Worm (Caenorhabditis elegans): ENCODE measurements around the gene maa-1.

Gene maa-1

ce11 chrIII:11780183-11780664, 42.1 kb downstream of the maa-1 start, which contains the start of gene C24H11.5:
Gene C24H11.5, plus strand, starts transcription at chrIII:11780233.
- TF ChIP-seq mes-2 (tag; optimal IDR thresholded peaks at IDR 0.05; ENCODE audit: poor library complexity, severe bottlenecking) (peak; percentile 26), R02D3.7 (tag; optimal IDR thresholded peaks at IDR 0.05) (no peak), nhr-76 (tag; optimal IDR thresholded peaks at IDR 0.05) (no peak), ztf-7 (tag; optimal IDR thresholded peaks at IDR 0.05) (no peak), unc-62 (GFP tag; optimal IDR thresholded peaks at IDR 0.05 in 1 of 2) (peak in 1 of 2 experiments; percentile 77), unc-62 (tag; optimal IDR thresholded peaks at IDR 0.05) (no peak)

- no peak for TF ChIP-seq ceh-28 (tag; optimal IDR thresholded peaks at IDR 0.05)
- TF ChIP-seq tra-1 (GFP tag; IDR thresholded peaks at IDR 0.05) = no peak
- TF ChIP-seq F49E8.2 (tag; optimal IDR thresholded peaks at IDR 0.05; ENCODE audit: borderline replicate concordance) = no peak
- no peak for TF ChIP-seq dpl-1 (GFP tag; optimal IDR thresholded peaks at IDR 0.05)
- TF ChIP-seq aha-1 (tag) = peak; percentile 52
- no peak for TF ChIP-seq ceh-82 (tag; optimal IDR thresholded peaks at IDR 0.05)
Measured at ce11 chrIII:11777321-11777720, 45.0 kb downstream of the maa-1 start, which contains the start of gene mdt-21. Gene mdt-21, plus strand, starts transcription at chrIII:11777621.

ce11 chrIII:11774508-11775000, 47.8 kb downstream of the maa-1 start, which contains the start of gene immp-1:
Gene immp-1, plus strand, starts transcription at chrIII:11774950.
- TF ChIP-seq zip-2 (tag; optimal IDR thresholded peaks at IDR 0.05) (no peak), ceh-62 (tag; optimal IDR thresholded peaks at IDR 0.05) (no peak), nhr-111 (GFP tag; optimal IDR thresholded peaks at IDR 0.05) (no peak), spr-3 (GFP tag; optimal IDR thresholded peaks at IDR 0.05) (no peak), F44E2.7 (GFP tag; IDR thresholded peaks at IDR 0.05) (no peak), Y5F2A.4 (GFP tag; optimal IDR thresholded peaks at IDR 0.05) (no peak), snpc-1.2 (GFP tag; IDR thresholded peaks at IDR 0.05) (no peak), ctbp-1 (GFP tag; IDR thresholded peaks at IDR 0.05) (no peak), Y48G9A.11 (GFP tag; IDR thresholded peaks at IDR 0.05) (no peak), lin-15B (tag; optimal IDR thresholded peaks at IDR 0.05) (no peak), unc-62 (GFP tag; optimal IDR thresholded peaks at IDR 0.05 in 1 of 2) (no peak), unc-62 (tag; optimal IDR thresholded peaks at IDR 0.05) (no peak), zfp-2 (tag; optimal IDR thresholded peaks at IDR 0.05) (no peak), daf-19 (GFP tag; conservative IDR thresholded peaks at IDR 0.05) (no peak), dmd-6 (GFP tag; IDR thresholded peaks at IDR 0.05) (no peak), F37D6.2 (tag; optimal IDR thresholded peaks at IDR 0.05) (no peak), nhr-77 (tag; optimal IDR thresholded peaks at IDR 0.05) (no peak), Y105C5A.15 (GFP tag; IDR thresholded peaks at IDR 0.05) (no peak), ceh-32 (tag; optimal IDR thresholded peaks at IDR 0.05; ENCODE audit: poor library complexity) (no peak), zfp-3 (GFP tag; conservative IDR thresholded peaks at IDR 0.05) (no peak), ama-1 (optimal IDR thresholded peaks at IDR 0.05) (no peak), dmd-8 (GFP tag; IDR thresholded peaks at IDR 0.05) (no peak), nhr-25 (tag; optimal IDR thresholded peaks at IDR 0.05; ENCODE audit: borderline replicate concordance, insufficient read depth) (no peak), mdt-29 (GFP tag; IDR thresholded peaks at IDR 0.05) (no peak), rbr-2 (tag; optimal IDR thresholded peaks at IDR 0.05) (no peak), lin-29 (GFP tag; IDR thresholded peaks at IDR 0.05) (no peak), F10B5.3 (tag; optimal IDR thresholded peaks at IDR 0.05) (no peak), lin-39 (tag; optimal IDR thresholded peaks at IDR 0.05) (no peak), F49E8.2 (tag; optimal IDR thresholded peaks at IDR 0.05; ENCODE audit: borderline replicate concordance) (no peak), cey-2 (tag; optimal IDR thresholded peaks at IDR 0.05; ENCODE audit: borderline replicate concordance, insufficient read depth) (no peak), hlh-11 (tag; optimal IDR thresholded peaks at IDR 0.05) (no peak), madf-9 (GFP tag; conservative IDR thresholded peaks at IDR 0.05) (no peak), dpl-1 (GFP tag; optimal IDR thresholded peaks at IDR 0.05) (peak; percentile 52), vab-7 (GFP tag; IDR thresholded peaks at IDR 0.05) (no peak), hlh-30 (tag; optimal IDR thresholded peaks at IDR 0.05; ENCODE audit: insufficient read depth) (peak; percentile 97), ztf-7 (tag; optimal IDR thresholded peaks at IDR 0.05) (no peak), F26F4.8 (GFP tag; conservative IDR thresholded peaks at IDR 0.05) (no peak), daf-12 (tag; optimal IDR thresholded peaks at IDR 0.05) (no peak), lin-1 (GFP tag; IDR thresholded peaks at IDR 0.05) (no peak), mep-1 (tag; optimal IDR thresholded peaks at IDR 0.05) (no peak)

Measured in whole organism, L4 larva.